Worm (Caenorhabditis elegans) whole organism, midembryonic: ENCODE data around the gene grd-12.

ENCODE experiments used
- T22C8.4 ChIP-seq: fragments of 200-800 bp; sonication (Bioruptor generic); IDR thresholded peaks from 2 replicates; pipeline ENCODE4 v1.3.6; 2022; ENCODE audit warnings: missing genetic modification characterization, missing compliant biosample characterization
- flt-1 ChIP-seq: fragments of 200-800 bp; sonication (Bioruptor generic); IDR thresholded peaks from 2 replicates; pipeline ENCODE4 v1.3.6; 2022; ENCODE audit warnings: missing genetic modification characterization, missing compliant biosample characterization
- ref-1 ChIP-seq: fragments of 200-800 bp; sonication (Bioruptor generic); conservative IDR thresholded peaks from 2 replicates; pipeline ENCODE4 v1.3.6; 2022; ENCODE audit warnings: missing genetic modification reagents, missing genetic modification characterization, missing compliant biosample characterization
- tab-1 ChIP-seq: fragments of 200-800 bp; sonication (Bioruptor generic); IDR thresholded peaks from 2 replicates; pipeline ENCODE4 v1.3.6; 2022; ENCODE audit warnings: missing genetic modification characterization, missing compliant biosample characterization
- ztf-23 ChIP-seq: fragments of 200-800 bp; sonication (Bioruptor generic); IDR thresholded peaks from 2 replicates; pipeline ENCODE4 v1.3.6; 2022; ENCODE audit warnings: missing genetic modification reagents, missing genetic modification characterization, missing compliant biosample characterization
- ztf-29 ChIP-seq: fragments of 200-800 bp; sonication (Bioruptor generic); IDR thresholded peaks from 2 replicates; pipeline ENCODE4 v1.3.6; 2022; ENCODE audit warnings: missing genetic modification reagents, missing genetic modification characterization, missing compliant biosample characterization

DNA sequence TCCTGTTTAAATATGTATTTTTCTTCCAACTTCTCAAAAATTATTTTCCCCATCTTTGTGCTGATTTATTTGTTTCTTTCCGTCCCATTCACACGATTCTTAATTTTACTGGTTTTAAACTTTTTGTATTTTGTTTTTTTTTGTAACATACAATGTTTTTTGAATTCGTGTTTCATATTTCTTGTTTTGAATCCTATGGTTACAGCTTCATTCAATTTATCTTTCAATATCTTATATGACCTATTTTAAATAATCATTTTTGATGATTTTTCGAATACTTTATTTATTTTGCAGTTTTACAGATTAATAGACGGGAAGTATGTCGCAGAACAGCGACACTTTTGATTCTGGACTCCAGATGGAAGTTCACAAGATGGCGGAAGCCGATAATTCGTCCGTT lies 26.5 kb downstream of the grd-12 start, which contains the start of gene hrde-2:
- TF ChIP-seq T22C8.4 (GFP tag; lab: Robert Waterston, UW), result no peak
- TF ChIP-seq tab-1, result no peak
- no peak for TF ChIP-seq flt-1 (GFP tag; lab: Robert Waterston, UW)
- TF ChIP-seq ztf-29 (GFP tag; lab: Robert Waterston, UW), result no peak
- no peak for TF ChIP-seq ztf-23 (GFP tag; lab: Robert Waterston, UW)
- no peak for TF ChIP-seq ref-1
